Worm (Caenorhabditis elegans) whole organism, L1 larva: Measurements from ENCODE around the gene str-118.

ENCODE experiments used
- C04F5.9 ChIP-seq: sonication (generic microtip); optimal IDR thresholded peaks from 2 replicates; lab custom pipeline; 2016; ENCODE audit warnings: missing genetic modification characterization, missing compliant biosample characterization
- C16A3.4 ChIP-seq: fragments of 150-350 bp; optimal IDR thresholded peaks from 2 replicates; lab custom pipeline; 2014; ENCODE audit warnings: missing biosample characterization, missing genetic modification characterization
- C34B4.2 ChIP-seq: sonication (generic microtip); optimal IDR thresholded peaks from 2 replicates; lab custom pipeline; 2017; ENCODE audit warnings: mild to moderate bottlenecking, missing genetic modification characterization, missing compliant biosample characterization
- F16B12.6 ChIP-seq: fragments of 150-350 bp; optimal IDR thresholded peaks from 2 replicates; lab custom pipeline; 2014; ENCODE audit warnings: missing biosample characterization, missing genetic modification characterization
- Y116A8C.19 ChIP-seq: sonication (generic microtip); optimal IDR thresholded peaks from 2 replicates; lab custom pipeline; 2016; ENCODE audit warnings: missing compliant biosample characterization, missing genetic modification characterization, borderline replicate concordance
- ama-1 ChIP-seq: fragments of 150-350 bp; optimal IDR thresholded peaks from 2 replicates; lab custom pipeline; 2014
- ceh-8 ChIP-seq: fragments of 200-800 bp; sonication (Bioruptor generic); optimal IDR thresholded peaks from 2 replicates; lab custom pipeline; 2018; ENCODE audit warnings: mild to moderate bottlenecking, missing genetic modification characterization, moderate library complexity, missing compliant biosample characterization
- ceh-82 ChIP-seq, 3 experiments: fragments of 150-350 bp in 1 of 3; sonication (generic microtip) in 2 of 3; optimal IDR thresholded peaks; 2 replicates each; lab custom pipeline; 2014 to 2017; ENCODE audit warnings: missing biosample characterization in 3 of 3, missing genetic modification characterization in 3 of 3
- ceh-88 ChIP-seq: fragments of 200-800 bp; sonication (Bioruptor generic); IDR thresholded peaks from 2 replicates; pipeline ENCODE4 v1.3.6; 2022; ENCODE audit warnings: missing genetic modification characterization, missing compliant biosample characterization
- ceh-90 ChIP-seq: sonication (generic microtip); optimal IDR thresholded peaks from 2 replicates; lab custom pipeline; 2016; ENCODE audit warnings: missing genetic modification characterization, missing compliant biosample characterization
- ces-1 ChIP-seq: fragments of 150-350 bp; optimal IDR thresholded peaks from 2 replicates; lab custom pipeline; 2014; ENCODE audit warnings: missing biosample characterization, missing genetic modification reagents, missing genetic modification characterization
- dpl-1 ChIP-seq, 3 experiments: fragments of 150-350 bp in 2 of 3; sonication (generic microtip) in 1 of 3; optimal IDR thresholded peaks; 2 replicates each; lab custom pipeline; 2014 to 2017; ENCODE audit warnings: missing biosample characterization in 3 of 3, missing genetic modification characterization in 3 of 3, missing genetic modification reagents in 3 of 3
- dsc-1 ChIP-seq: sonication (generic microtip); optimal IDR thresholded peaks from 2 replicates; lab custom pipeline; 2016; ENCODE audit warnings: mild to moderate bottlenecking, missing genetic modification characterization, missing compliant biosample characterization
- efl-1 ChIP-seq, 4 experiments: fragments of 150-350 bp; optimal IDR thresholded peaks in 3 of 4; peaks in 1 of 4; 1 replicate in 1 of 4; 2 replicates in 3 of 4; lab custom pipeline; 2014; ENCODE audit warnings: missing biosample characterization in 2 of 4, missing genetic modification characterization in 2 of 4, missing genetic modification reagents in 2 of 4
- efl-3 ChIP-seq: fragments of 200-800 bp; sonication (Bioruptor generic); optimal IDR thresholded peaks from 2 replicates; lab custom pipeline; 2018; ENCODE audit warnings: mild to moderate bottlenecking, missing genetic modification characterization, missing compliant biosample characterization
- egl-13 ChIP-seq: sonication (generic microtip); optimal IDR thresholded peaks from 2 replicates; lab custom pipeline; 2016; ENCODE audit warnings: missing genotype, missing genetic modification reagents, missing genetic modification characterization, missing compliant biosample characterization
- egl-27 ChIP-seq, 2 experiments: fragments of 150-350 bp in 1 of 2; sonication (generic microtip); optimal IDR thresholded peaks; 3 replicates each; lab custom pipeline; 2017 to 2018; ENCODE audit warnings: missing biosample characterization in 2 of 2, missing genetic modification characterization in 2 of 2, missing genetic modification reagents in 2 of 2
- fkh-10 ChIP-seq: sonication (generic microtip); optimal IDR thresholded peaks from 2 replicates; lab custom pipeline; 2017; ENCODE audit warnings: missing biosample characterization, missing genetic modification reagents, missing genetic modification characterization
- hlh-17 ChIP-seq: fragments of 200-800 bp; sonication (Bioruptor generic); optimal IDR thresholded peaks from 2 replicates; lab custom pipeline; 2018; ENCODE audit warnings: missing genetic modification characterization, mild to moderate bottlenecking, missing compliant biosample characterization, moderate library complexity, borderline replicate concordance
- hlh-4 ChIP-seq: sonication (generic microtip); optimal IDR thresholded peaks from 2 replicates; lab custom pipeline; 2016; ENCODE audit warnings: mild to moderate bottlenecking, missing genetic modification characterization, missing compliant biosample characterization
- irx-1 ChIP-seq: sonication (generic microtip); optimal IDR thresholded peaks from 2 replicates; lab custom pipeline; 2016; ENCODE audit warnings: missing genetic modification characterization, missing compliant biosample characterization
- isw-1 ChIP-seq: fragments of 200-800 bp; sonication (Bioruptor generic); IDR thresholded peaks from 2 replicates; pipeline ENCODE4 v1.3.6; 2022; ENCODE audit warnings: missing genetic modification characterization, missing compliant biosample characterization
- jun-1 ChIP-seq: fragments of 150-350 bp; optimal IDR thresholded peaks from 2 replicates; lab custom pipeline; 2014; ENCODE audit warnings: missing biosample characterization, missing genetic modification reagents, missing genetic modification characterization
- lin-14 ChIP-seq: fragments of 200-800 bp; sonication (Bioruptor generic); optimal IDR thresholded peaks from 2 replicates; lab custom pipeline; 2018; ENCODE audit warnings: mild to moderate bottlenecking, missing genetic modification characterization, moderate library complexity, missing compliant biosample characterization
- lir-3 ChIP-seq: sonication (generic microtip); optimal IDR thresholded peaks from 2 replicates; lab custom pipeline; 2016; ENCODE audit warnings: mild to moderate bottlenecking, missing genetic modification characterization, moderate library complexity, missing compliant biosample characterization; ENCODE audit not compliant: poor library complexity
- lsy-2 ChIP-seq, 2 experiments: fragments of 150-350 bp; optimal IDR thresholded peaks; 2 replicates each; lab custom pipeline; 2014; ENCODE audit warnings: missing biosample characterization in 2 of 2, missing genetic modification characterization in 2 of 2
- mab-9 ChIP-seq: fragments of 200-800 bp; sonication (Bioruptor generic); IDR thresholded peaks from 2 replicates; pipeline ENCODE4 v1.3.6; 2022; ENCODE audit warnings: missing genetic modification reagents, missing genetic modification characterization, missing compliant biosample characterization
- mep-1 ChIP-seq: fragments of 150-350 bp; optimal IDR thresholded peaks from 2 replicates; lab custom pipeline; 2014; ENCODE audit warnings: missing biosample characterization, missing genetic modification characterization
- nhr-11 ChIP-seq: fragments of 150-350 bp; optimal IDR thresholded peaks from 2 replicates; lab custom pipeline; 2014; ENCODE audit warnings: missing biosample characterization, missing genetic modification characterization
- nhr-19 ChIP-seq: fragments of 200-800 bp; sonication (Bioruptor generic); conservative IDR thresholded peaks from 2 replicates; pipeline ENCODE4 v1.3.6; 2022; ENCODE audit warnings: missing genetic modification characterization, missing compliant biosample characterization
- nhr-237 ChIP-seq: fragments of 150-350 bp; optimal IDR thresholded peaks from 2 replicates; lab custom pipeline; 2014; ENCODE audit warnings: missing biosample characterization, missing genetic modification characterization
- nhr-28 ChIP-seq: fragments of 150-350 bp; optimal IDR thresholded peaks from 2 replicates; lab custom pipeline; 2014; ENCODE audit warnings: missing biosample characterization, missing genetic modification characterization
- nhr-47 ChIP-seq: sonication (generic microtip); optimal IDR thresholded peaks from 2 replicates; lab custom pipeline; 2016; ENCODE audit warnings: mild to moderate bottlenecking, missing genetic modification characterization, moderate library complexity, missing compliant biosample characterization
- nhr-76 ChIP-seq: sonication (generic microtip); optimal IDR thresholded peaks from 2 replicates; lab custom pipeline; 2017; ENCODE audit warnings: missing biosample characterization, missing genetic modification characterization
- nhr-85 ChIP-seq: sonication (generic microtip); peaks from one replicate; lab custom pipeline; 2016; ENCODE audit warnings: missing genetic modification characterization, inconsistent platforms, missing compliant biosample characterization
- nhr-90 ChIP-seq: sonication (generic microtip); optimal IDR thresholded peaks from 2 replicates; lab custom pipeline; 2016; ENCODE audit warnings: mild to moderate bottlenecking, missing genetic modification characterization, missing compliant biosample characterization; ENCODE audit not compliant: poor library complexity
- pag-3 ChIP-seq: sonication (generic microtip); optimal IDR thresholded peaks from 2 replicates; lab custom pipeline; 2017; ENCODE audit warnings: missing genetic modification characterization, mild to moderate bottlenecking, missing compliant biosample characterization, antibody characterized with exemption, borderline replicate concordance; ENCODE audit not compliant: insufficient read depth
- pax-3 ChIP-seq: fragments of 200-800 bp; sonication (Bioruptor generic); optimal IDR thresholded peaks from 2 replicates; lab custom pipeline; 2018; ENCODE audit warnings: mild to moderate bottlenecking, missing genetic modification characterization, moderate library complexity, missing compliant biosample characterization
- pqm-1 ChIP-seq: sonication (generic microtip); optimal IDR thresholded peaks from 3 replicates; lab custom pipeline; 2017; ENCODE audit warnings: missing biosample characterization, missing genetic modification characterization
- rnt-1 ChIP-seq: sonication (generic microtip); optimal IDR thresholded peaks from 2 replicates; lab custom pipeline; 2016; ENCODE audit warnings: mild to moderate bottlenecking, missing genetic modification characterization, moderate library complexity, missing compliant biosample characterization
- skn-1 ChIP-seq: fragments of 150-350 bp; optimal IDR thresholded peaks from 2 replicates; lab custom pipeline; 2014; ENCODE audit warnings: missing biosample characterization, missing genetic modification characterization
- swsn-7 ChIP-seq: sonication (generic microtip); optimal IDR thresholded peaks from 2 replicates; lab custom pipeline; 2016; ENCODE audit warnings: missing genetic modification characterization, missing compliant biosample characterization
- unc-130 ChIP-seq: fragments of 150-350 bp; optimal IDR thresholded peaks from 2 replicates; lab custom pipeline; 2017; ENCODE audit warnings: missing biosample characterization, missing genetic modification characterization, inconsistent platforms
- vab-15 ChIP-seq: sonication (generic microtip); optimal IDR thresholded peaks from 2 replicates; lab custom pipeline; 2017; ENCODE audit warnings: missing genotype, mild to moderate bottlenecking, missing genetic modification characterization, missing compliant biosample characterization
- xbp-1 ChIP-seq: sonication (generic microtip); optimal IDR thresholded peaks from 2 replicates; lab custom pipeline; 2016; ENCODE audit warnings: missing genetic modification characterization, missing compliant biosample characterization
- zag-1 ChIP-seq: fragments of 150-350 bp; optimal IDR thresholded peaks from 2 replicates; lab custom pipeline; 2014; ENCODE audit warnings: missing biosample characterization, missing genetic modification characterization

The str-118 gene

ce11 chrV:10043234-10043796 lies 8.6 kb upstream of the str-118 start, which contains the start of gene T06E8.8 (continued):
- no peak for TF ChIP-seq lir-3 (tag; lab: Kevin White, UChicago)
- TF ChIP-seq xbp-1 (tag; lab: Kevin White, UChicago) = peak; percentile 64
- TF ChIP-seq, all 84 proteins: peak for 33

ce11 chrV:10044735-10045134 lies 7.2 kb upstream of the str-118 start:
- TF ChIP-seq mep-1 (tag; lab: Kevin White, UChicago) = peak; percentile 9
- no peak for TF ChIP-seq nhr-90
- TF ChIP-seq ama-1 (lab: Kevin White, UChicago) = no peak
- no peak for TF ChIP-seq nhr-237 (tag; lab: Kevin White, UChicago)
- TF ChIP-seq nhr-11 (tag; lab: Kevin White, UChicago) = no peak
- TF ChIP-seq C04F5.9 (tag; lab: Kevin White, UChicago) = no peak
- TF ChIP-seq skn-1 (tag; lab: Kevin White, UChicago) = no peak
- peak; percentile 16 for TF ChIP-seq nhr-85 (tag; lab: Kevin White, UChicago)
- no peak for TF ChIP-seq jun-1 (tag; lab: Kevin White, UChicago)
- no peak for TF ChIP-seq nhr-76 (tag; lab: Kevin White, UChicago)
- TF ChIP-seq zag-1 = no peak
- TF ChIP-seq lin-14 (GFP tag; lab: Kevin White, UChicago) = peak; percentile 9
- no peak for TF ChIP-seq pag-3 (tag; lab: Kevin White, UChicago)
- TF ChIP-seq efl-3 (GFP tag; lab: Kevin White, UChicago) = no peak
- no peak for TF ChIP-seq unc-130 (tag; lab: Kevin White, UChicago)
- no peak for TF ChIP-seq egl-27 (tag; optimal IDR thresholded peaks at IDR 0.05; lab: Kevin White, UChicago)

ce11 chrV:10046503-10046902 lies 5.5 kb upstream of the str-118 start:
- TF ChIP-seq isw-1 = no peak
- peak; percentile 51 for TF ChIP-seq mep-1 (tag; lab: Kevin White, UChicago)
- TF ChIP-seq efl-1 (optimal IDR thresholded peaks at IDR 0.05; lab: Kevin White, UChicago) = no peak
- TF ChIP-seq efl-1 (GFP tag; optimal IDR thresholded peaks at IDR 0.05 in 1 of 2; lab: Kevin White, UChicago) = peak in 1 of 2 experiments; percentile 72
- no peak for TF ChIP-seq ceh-8 (GFP tag; lab: Kevin White, UChicago)
- no peak for TF ChIP-seq nhr-47
- TF ChIP-seq mab-9 = no peak
- TF ChIP-seq nhr-19 (GFP tag; lab: Robert Waterston, UW) = no peak
- no peak for TF ChIP-seq nhr-90
- TF ChIP-seq pax-3 (tag; lab: Kevin White, UChicago) = no peak
- TF ChIP-seq ceh-82 (tag; optimal IDR thresholded peaks at IDR 0.05; lab: Kevin White, UChicago) = no peak
- TF ChIP-seq dpl-1 (GFP tag; optimal IDR thresholded peaks at IDR 0.05; lab: Kevin White, UChicago) = no peak
- TF ChIP-seq hlh-4 (tag; lab: Kevin White, UChicago) = no peak
- no peak for TF ChIP-seq ces-1
- no peak for TF ChIP-seq ceh-90 (tag; lab: Kevin White, UChicago)
- no peak for TF ChIP-seq Y116A8C.19 (tag; lab: Kevin White, UChicago)
- TF ChIP-seq rnt-1 (tag; lab: Kevin White, UChicago) = no peak
- TF ChIP-seq pag-3 (tag; lab: Kevin White, UChicago) = no peak
- no peak for TF ChIP-seq pqm-1 (tag; lab: Kevin White, UChicago)
- TF ChIP-seq vab-15 (tag; lab: Kevin White, UChicago) = no peak
- TF ChIP-seq swsn-7 = no peak
- TF ChIP-seq fkh-10 (GFP tag; lab: Kevin White, UChicago) = no peak
- peak in 1 of 2 experiments; percentile 36 for TF ChIP-seq lsy-2 (tag; optimal IDR thresholded peaks at IDR 0.05; lab: Kevin White, UChicago)
- no peak for TF ChIP-seq hlh-17 (GFP tag; lab: Kevin White, UChicago)
- no peak for TF ChIP-seq egl-13
- TF ChIP-seq C34B4.2 (tag; lab: Kevin White, UChicago) = no peak
- TF ChIP-seq C16A3.4 = no peak
- no peak for TF ChIP-seq dsc-1
- TF ChIP-seq zag-1 = no peak
- no peak for TF ChIP-seq nhr-237 (tag; lab: Kevin White, UChicago)
- TF ChIP-seq lir-3 (tag; lab: Kevin White, UChicago) = no peak
- TF ChIP-seq ceh-88 (GFP tag; lab: Robert Waterston, UW) = no peak
- no peak for TF ChIP-seq nhr-76 (tag; lab: Kevin White, UChicago)
- no peak for TF ChIP-seq irx-1 (tag; lab: Kevin White, UChicago)
- no peak for TF ChIP-seq F16B12.6
- TF ChIP-seq nhr-28 (tag; lab: Kevin White, UChicago) = no peak
- peak; percentile 54 for TF ChIP-seq lin-14 (GFP tag; lab: Kevin White, UChicago)
